Worm (Caenorhabditis elegans): Measurements from ENCODE around the gene T22D1.1.

DNA sequence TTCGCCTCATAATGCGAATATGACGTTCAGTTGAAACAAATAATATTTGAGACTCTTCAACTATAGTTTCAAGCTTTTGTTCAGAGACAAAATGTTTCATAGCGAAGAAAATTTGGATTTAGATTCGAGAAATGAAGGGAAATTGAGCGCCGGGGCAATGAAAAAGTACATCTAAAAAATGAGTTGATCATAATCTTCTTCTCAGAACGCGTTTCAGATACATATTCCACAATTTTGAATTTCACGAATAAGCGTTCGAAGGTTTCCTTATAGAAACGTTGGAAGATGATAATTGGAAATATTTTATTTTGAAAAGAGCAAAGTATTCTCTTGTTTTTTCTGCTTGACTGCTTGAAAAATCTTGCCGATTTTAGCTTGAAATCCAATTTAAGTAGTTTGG is 47.1 kb downstream of the T22D1.1 start, which contains the start of gene ZK381.8:
- TF ChIP-seq W03F9.2 (tag; optimal IDR thresholded peaks at IDR 0.05): no peak
- TF ChIP-seq him-1 (tag; optimal IDR thresholded peaks at IDR 0.05): no peak
